Fruit fly (Drosophila melanogaster): ENCODE data around the gene Rsbp15.

Rsbp15 gene

dm6 chr3R:12269889-12270403, 47.8 kb downstream of the Rsbp15 start:
- no peak for TF ChIP-seq CG14711 (tag; optimal IDR thresholded peaks at IDR 0.05)
- no peak for TF ChIP-seq CG12768 (GFP tag; optimal IDR thresholded peaks at IDR 0.05)
- no peak for TF ChIP-seq Crg-1 (GFP tag; optimal IDR thresholded peaks at IDR 0.05)
- no peak for TF ChIP-seq toe (GFP tag; optimal IDR thresholded peaks at IDR 0.05)
- TF ChIP-seq CG1620 (GFP tag; optimal IDR thresholded peaks at IDR 0.05), result no peak

- no peak for TF ChIP-seq CG1620 (GFP tag; optimal IDR thresholded peaks at IDR 0.05)
- no peak for TF ChIP-seq toe (GFP tag; optimal IDR thresholded peaks at IDR 0.05)
- no peak for TF ChIP-seq CG14711 (tag; optimal IDR thresholded peaks at IDR 0.05)
- TF ChIP-seq Mnt (GFP tag; optimal IDR thresholded peaks at IDR 0.05), result no peak
- no peak for TF ChIP-seq ovo (GFP tag; optimal IDR thresholded peaks at IDR 0.05)
- no peak for TF ChIP-seq cic (GFP tag; optimal IDR thresholded peaks at IDR 0.05)
- TF ChIP-seq CG33017 (tag; optimal IDR thresholded peaks at IDR 0.05), result no peak
- no peak for TF ChIP-seq Hr96 (GFP tag; optimal IDR thresholded peaks at IDR 0.05)
- TF ChIP-seq tj (GFP tag; optimal IDR thresholded peaks at IDR 0.05), result no peak
- no peak for TF ChIP-seq CG5204 (GFP tag; optimal IDR thresholded peaks at IDR 0.05)
- no peak for TF ChIP-seq Crg-1 (GFP tag; optimal IDR thresholded peaks at IDR 0.05)
- TF ChIP-seq CG12768 (GFP tag; optimal IDR thresholded peaks at IDR 0.05), result no peak
- no peak for TF ChIP-seq Clk (GFP tag; optimal IDR thresholded peaks at IDR 0.05)
- TF ChIP-seq kay (GFP tag; ENCODE audit: borderline replicate concordance), result no peak
- no peak for TF ChIP-seq pad (GFP tag; optimal IDR thresholded peaks at IDR 0.05)
- TF ChIP-seq cnc (optimal IDR thresholded peaks at IDR 0.05), result no peak
- no peak for TF ChIP-seq CG7101 (tag; optimal IDR thresholded peaks at IDR 0.05)
- TF ChIP-seq CG11617 (GFP tag; optimal IDR thresholded peaks at IDR 0.05), result no peak
- no peak for TF ChIP-seq CG7045 (GFP tag; optimal IDR thresholded peaks at IDR 0.05)
- TF ChIP-seq bab1 (GFP tag; optimal IDR thresholded peaks at IDR 0.05), result no peak
Measured at dm6 chr3R:12270590-12270989, 48.4 kb downstream of the Rsbp15 start, which contains the start of gene CG17738. Gene CG17738, plus strand, starts transcription at chr3R:12270890.

dm6 chr3R:12272826-12273225, 50.6 kb downstream of the Rsbp15 start, which contains the start of gene Sfp87B:
Gene Sfp87B, plus strand, starts transcription at chr3R:12273126.
- TF ChIP-seq CG5204 (GFP tag; optimal IDR thresholded peaks at IDR 0.05), result no peak
- TF ChIP-seq CG7045 (GFP tag; optimal IDR thresholded peaks at IDR 0.05), result no peak
- no peak for TF ChIP-seq Crg-1 (GFP tag; optimal IDR thresholded peaks at IDR 0.05)
- no peak for TF ChIP-seq Clk (GFP tag; optimal IDR thresholded peaks at IDR 0.05)
- TF ChIP-seq toe (GFP tag; optimal IDR thresholded peaks at IDR 0.05), result no peak
- no peak for TF ChIP-seq cic (GFP tag; optimal IDR thresholded peaks at IDR 0.05)
